Worm (Caenorhabditis elegans) whole organism, L4/young adult: Measurements from ENCODE around the gene acdh-6.

Source experiments
- W03F9.2 ChIP-seq: fragments of 150-350 bp; optimal IDR thresholded peaks from 2 replicates; lab custom pipeline; 2014; ENCODE audit warnings: missing biosample characterization, missing genetic modification characterization
- dao-5 ChIP-seq: sonication (generic microtip); optimal IDR thresholded peaks from 2 replicates; lab custom pipeline; 2016; ENCODE audit warnings: missing genotype, missing genetic modification characterization, moderate library complexity, missing compliant biosample characterization
- him-1 ChIP-seq: sonication (generic microtip); optimal IDR thresholded peaks from 2 replicates; lab custom pipeline; 2016; ENCODE audit warnings: missing genotype, missing genetic modification reagents, missing genetic modification characterization, missing compliant biosample characterization

The acdh-6 gene

ce11 chrIII:8560836-8561235, at the start of gene acdh-6:
acdh-6 (plus strand) TSS chrIII:8561136.
- TF ChIP-seq dao-5 (tag; lab: Kevin White, UChicago) (no peak), W03F9.2 (tag; lab: Kevin White, UChicago) (no peak), him-1 (tag; lab: Kevin White, UChicago) (no peak)

- TF ChIP-seq W03F9.2 (tag; lab: Kevin White, UChicago) (no peak), him-1 (tag; lab: Kevin White, UChicago) (no peak), dao-5 (tag; lab: Kevin White, UChicago) (no peak)
Observed at ce11 chrIII:8511711-8512110, 49.2 kb upstream of the acdh-6 start.

- TF ChIP-seq W03F9.2 (tag; lab: Kevin White, UChicago) (no peak), him-1 (tag; lab: Kevin White, UChicago) (no peak), dao-5 (tag; lab: Kevin White, UChicago) (no peak)
Observed at ce11 chrIII:8512279-8512942, 48.5 kb upstream of the acdh-6 start.

- no peak for TF ChIP-seq dao-5 (tag; lab: Kevin White, UChicago)
- TF ChIP-seq W03F9.2 (tag; lab: Kevin White, UChicago), result no peak
Observed at ce11 chrIII:8518990-8519389, 41.9 kb upstream of the acdh-6 start.

- no peak for TF ChIP-seq dao-5 (tag; lab: Kevin White, UChicago)
- no peak for TF ChIP-seq W03F9.2 (tag; lab: Kevin White, UChicago)
- no peak for TF ChIP-seq him-1 (tag; lab: Kevin White, UChicago)
Observed at ce11 chrIII:8519886-8520285, 41.0 kb upstream of the acdh-6 start, which contains the start of gene ZC21.8. ZC21.8 (minus strand) TSS chrIII:8519986.

- TF ChIP-seq dao-5 (tag; lab: Kevin White, UChicago), result no peak
- TF ChIP-seq him-1 (tag; lab: Kevin White, UChicago), result no peak
- no peak for TF ChIP-seq W03F9.2 (tag; lab: Kevin White, UChicago)
Observed at ce11 chrIII:8520589-8520988, 40.3 kb upstream of the acdh-6 start.

- TF ChIP-seq dao-5 (tag; lab: Kevin White, UChicago) (no peak), him-1 (tag; lab: Kevin White, UChicago) (no peak), W03F9.2 (tag; lab: Kevin White, UChicago) (no peak)
Observed at ce11 chrIII:8521654-8522392, 39.1 kb upstream of the acdh-6 start.

ce11 chrIII:8524773-8525172, 36.2 kb upstream of the acdh-6 start, which contains the start of gene idpp-15:
idpp-15 (plus strand) TSS chrIII:8525073.
- no peak for TF ChIP-seq him-1 (tag; lab: Kevin White, UChicago)

ce11 chrIII:8529002-8529401, 31.9 kb upstream of the acdh-6 start:
- TF ChIP-seq him-1 (tag; lab: Kevin White, UChicago) (no peak), W03F9.2 (tag; lab: Kevin White, UChicago) (no peak), dao-5 (tag; lab: Kevin White, UChicago) (no peak)

ce11 chrIII:8529772-8530171, 31.2 kb upstream of the acdh-6 start, which contains the start of gene ZC21.10:
ZC21.10 (plus strand) TSS chrIII:8530072.
- no peak for TF ChIP-seq him-1 (tag; lab: Kevin White, UChicago)
- TF ChIP-seq dao-5 (tag; lab: Kevin White, UChicago), result no peak
- no peak for TF ChIP-seq W03F9.2 (tag; lab: Kevin White, UChicago)

ce11 chrIII:8533900-8534299, 27.0 kb upstream of the acdh-6 start:
- TF ChIP-seq him-1 (tag; lab: Kevin White, UChicago) (no peak), dao-5 (tag; lab: Kevin White, UChicago) (no peak)

- TF ChIP-seq him-1 (tag; lab: Kevin White, UChicago), result no peak
- no peak for TF ChIP-seq W03F9.2 (tag; lab: Kevin White, UChicago)
- no peak for TF ChIP-seq dao-5 (tag; lab: Kevin White, UChicago)
Observed at ce11 chrIII:8534647-8535181, 26.2 kb upstream of the acdh-6 start, which contains the start of gene trp-1. trp-1 (plus strand) TSS chrIII:8535131.

ce11 chrIII:8535445-8535844, 25.5 kb upstream of the acdh-6 start:
- no peak for TF ChIP-seq dao-5 (tag; lab: Kevin White, UChicago)
- no peak for TF ChIP-seq W03F9.2 (tag; lab: Kevin White, UChicago)
- no peak for TF ChIP-seq him-1 (tag; lab: Kevin White, UChicago)
